Worm (Caenorhabditis elegans): ENCODE results near the gene istr-1.

istr-1 gene

ce11 chrV:12704077-12704476 is 6.4 kb downstream of the istr-1 start, which contains the start of gene R11D1.1:
Gene R11D1.1, plus strand, starts transcription at chrV:12704377.
- TF ChIP-seq lin-15B (tag; optimal IDR thresholded peaks at IDR 0.05), result no peak
- TF ChIP-seq mdl-1 (tag; optimal IDR thresholded peaks at IDR 0.05), result no peak
- no peak for TF ChIP-seq nhr-11 (tag; optimal IDR thresholded peaks at IDR 0.05)
- TF ChIP-seq fkh-2 (tag; optimal IDR thresholded peaks at IDR 0.05), result no peak
- TF ChIP-seq eor-1 (tag; optimal IDR thresholded peaks at IDR 0.05), result no peak
- TF ChIP-seq ztf-11 (tag; optimal IDR thresholded peaks at IDR 0.05), result no peak
- no peak for TF ChIP-seq unc-39 (tag; optimal IDR thresholded peaks at IDR 0.05)
- TF ChIP-seq lin-39 (tag; optimal IDR thresholded peaks at IDR 0.05), result no peak
- TF ChIP-seq snpc-4 (tag; optimal IDR thresholded peaks at IDR 0.05), result no peak
- TF ChIP-seq ceh-82 (tag; optimal IDR thresholded peaks at IDR 0.05), result no peak
- no peak for TF ChIP-seq daf-12 (tag; optimal IDR thresholded peaks at IDR 0.05)
- TF ChIP-seq mml-1 (tag; optimal IDR thresholded peaks at IDR 0.05), result no peak
- TF ChIP-seq tbx-2 (tag; optimal IDR thresholded peaks at IDR 0.05), result no peak
- no peak for TF ChIP-seq ama-1 (optimal IDR thresholded peaks at IDR 0.05)
- no peak for TF ChIP-seq ceh-9 (tag; optimal IDR thresholded peaks at IDR 0.05)
- TF ChIP-seq ztf-4 (tag; optimal IDR thresholded peaks at IDR 0.05), result no peak
- TF ChIP-seq nhr-43 (tag; optimal IDR thresholded peaks at IDR 0.05; ENCODE audit: poor library complexity, severe bottlenecking), result no peak
- no peak for TF ChIP-seq elt-2 (tag; optimal IDR thresholded peaks at IDR 0.05)
- TF ChIP-seq nhr-237 (tag; optimal IDR thresholded peaks at IDR 0.05), result no peak

ce11 chrV:12706511-12706910 is 8.9 kb downstream of the istr-1 start:
- TF ChIP-seq nhr-67 (tag; optimal IDR thresholded peaks at IDR 0.05) (no peak), lsy-12 (tag; optimal IDR thresholded peaks at IDR 0.05) (no peak), lin-39 (tag; optimal IDR thresholded peaks at IDR 0.05) (no peak), zag-1 (tag; optimal IDR thresholded peaks at IDR 0.05) (no peak), ceh-16 (tag; optimal IDR thresholded peaks at IDR 0.05) (no peak), pqm-1 (tag; optimal IDR thresholded peaks at IDR 0.05) (no peak), nhr-25 (tag; optimal IDR thresholded peaks at IDR 0.05) (no peak), aly-2 (tag; optimal IDR thresholded peaks at IDR 0.05) (no peak), daf-12 (tag; optimal IDR thresholded peaks at IDR 0.05) (no peak), ztf-11 (tag; optimal IDR thresholded peaks at IDR 0.05) (no peak), fkh-10 (GFP tag; optimal IDR thresholded peaks at IDR 0.05) (no peak), skn-1 (tag; optimal IDR thresholded peaks at IDR 0.05) (no peak), snpc-4 (tag; optimal IDR thresholded peaks at IDR 0.05) (no peak), ztf-4 (tag; optimal IDR thresholded peaks at IDR 0.05) (no peak), pha-4 (tag; optimal IDR thresholded peaks at IDR 0.05) (no peak), tbx-2 (tag; optimal IDR thresholded peaks at IDR 0.05) (no peak), nhr-77 (tag; optimal IDR thresholded peaks at IDR 0.05) (no peak), egl-5 (tag; optimal IDR thresholded peaks at IDR 0.05) (no peak)

- TF ChIP-seq aly-2 (tag; optimal IDR thresholded peaks at IDR 0.05) (no peak), nhr-76 (tag; optimal IDR thresholded peaks at IDR 0.05) (no peak), lin-15B (tag; optimal IDR thresholded peaks at IDR 0.05) (no peak), daf-12 (tag; optimal IDR thresholded peaks at IDR 0.05) (no peak), fkh-10 (GFP tag; optimal IDR thresholded peaks at IDR 0.05) (no peak), fkh-2 (tag; optimal IDR thresholded peaks at IDR 0.05) (no peak), tbx-2 (tag; optimal IDR thresholded peaks at IDR 0.05) (no peak), unc-39 (tag; optimal IDR thresholded peaks at IDR 0.05) (no peak), nhr-25 (tag; optimal IDR thresholded peaks at IDR 0.05) (no peak), ceh-16 (tag; optimal IDR thresholded peaks at IDR 0.05) (no peak), pha-4 (tag; optimal IDR thresholded peaks at IDR 0.05) (no peak), ceh-9 (tag; optimal IDR thresholded peaks at IDR 0.05) (no peak), R02D3.7 (tag; optimal IDR thresholded peaks at IDR 0.05) (no peak), pqm-1 (tag; optimal IDR thresholded peaks at IDR 0.05) (no peak), elt-2 (tag; optimal IDR thresholded peaks at IDR 0.05) (no peak), nhr-67 (tag; optimal IDR thresholded peaks at IDR 0.05) (no peak), zag-1 (tag; optimal IDR thresholded peaks at IDR 0.05) (no peak)
These were observed 10.6 kb downstream of the istr-1 start, which contains the start of gene R11D1.2 for ce11 chrV:12708305-12708704. Gene R11D1.2, plus strand, starts transcription at chrV:12708605.

- TF ChIP-seq elt-1 (tag; optimal IDR thresholded peaks at IDR 0.05), result no peak
These were observed 14.3 kb downstream of the istr-1 start, which contains the start of gene R11D1.3 for ce11 chrV:12711999-12712398. Gene R11D1.3, minus strand, starts transcription at chrV:12712099.

- TF ChIP-seq aly-2 (tag; optimal IDR thresholded peaks at IDR 0.05), result no peak
- no peak for TF ChIP-seq eor-1 (tag; optimal IDR thresholded peaks at IDR 0.05)
- TF ChIP-seq R02D3.7 (tag; optimal IDR thresholded peaks at IDR 0.05), result no peak
- TF ChIP-seq unc-39 (tag; optimal IDR thresholded peaks at IDR 0.05), result no peak
- no peak for TF ChIP-seq ceh-9 (tag; optimal IDR thresholded peaks at IDR 0.05)
These were observed 16.5 kb downstream of the istr-1 start, which contains the start of gene R11D1.4 for ce11 chrV:12714120-12714519. Gene R11D1.4, minus strand, starts transcription at chrV:12714220.
